Worm (Caenorhabditis elegans) whole organism, young adult: Measurements from ENCODE around the gene tftc-3.

ENCODE experiments used
- B0336.3 ChIP-seq: fragments of 200-800 bp; sonication (Bioruptor generic); IDR thresholded peaks from 2 replicates; pipeline ENCODE4 v1.3.6; 2022; ENCODE audit warnings: missing genetic modification characterization, missing compliant biosample characterization
- F10E7.11 ChIP-seq: sonication (generic microtip); optimal IDR thresholded peaks from 2 replicates; lab custom pipeline; 2017; ENCODE audit warnings: mild to moderate bottlenecking, missing genetic modification characterization, moderate library complexity, missing compliant biosample characterization
- F22D6.2 ChIP-seq: sonication (generic microtip); optimal IDR thresholded peaks from 2 replicates; lab custom pipeline; 2016; ENCODE audit warnings: mild to moderate bottlenecking, missing genetic modification characterization, missing compliant biosample characterization
- F39B2.1 ChIP-seq: fragments of 200-800 bp; sonication (Bioruptor generic); IDR thresholded peaks from 2 replicates; pipeline ENCODE4 v1.3.6; 2022; ENCODE audit warnings: missing genetic modification reagents, missing genetic modification characterization, missing compliant biosample characterization
- F52B5.7 ChIP-seq: sonication (generic microtip); optimal IDR thresholded peaks from 2 replicates; lab custom pipeline; 2016; ENCODE audit warnings: mild to moderate bottlenecking, missing genetic modification characterization, missing compliant biosample characterization
- Y95B8A.8 ChIP-seq: fragments of 200-800 bp; sonication (Bioruptor generic); IDR thresholded peaks from 2 replicates; pipeline ENCODE4 v1.3.6; 2022; ENCODE audit warnings: missing genetic modification reagents, missing genetic modification characterization, missing compliant biosample characterization
- ama-1 ChIP-seq, 3 experiments: fragments of 150-350 bp in 1 of 3; sonication (generic microtip) in 2 of 3; optimal IDR thresholded peaks; 2 replicates each; lab custom pipeline; 2014 to 2018; ENCODE audit warnings: missing biosample characterization in 2 of 3, missing genetic modification characterization in 2 of 3, missing genetic modification reagents in 2 of 3
- cebp-1 ChIP-seq, 2 experiments: fragments of 200-800 bp in 1 of 2; sonication (Bioruptor generic) in 1 of 2; sonication (generic microtip) in 1 of 2; IDR thresholded peaks in 1 of 2; optimal IDR thresholded peaks in 1 of 2; 2 replicates each; pipeline versions ENCODE4 v1.3.6 to Lab custom; 2017 to 2022; ENCODE audit warnings: missing compliant biosample characterization in 2 of 2, missing genetic modification characterization in 2 of 2, mild to moderate bottlenecking in 1 of 2, missing genetic modification reagents in 1 of 2, moderate library complexity in 1 of 2
- ceh-27 ChIP-seq: fragments of 200-800 bp; sonication (Bioruptor generic); optimal IDR thresholded peaks from 2 replicates; lab custom pipeline; 2018; ENCODE audit warnings: mild to moderate bottlenecking, missing genetic modification characterization, moderate library complexity, missing compliant biosample characterization
- ets-4 ChIP-seq: fragments of 200-800 bp; sonication (Bioruptor generic); optimal IDR thresholded peaks from 2 replicates; lab custom pipeline; 2018; ENCODE audit warnings: mild to moderate bottlenecking, missing genetic modification characterization, missing compliant biosample characterization
- hsf-1 ChIP-seq: fragments of 200-800 bp; sonication (Bioruptor generic); IDR thresholded peaks from 2 replicates; pipeline ENCODE4 v1.3.6; 2022; ENCODE audit warnings: missing genetic modification reagents, missing genetic modification characterization, missing compliant biosample characterization
- lin-54 ChIP-seq: fragments of 200-800 bp; sonication (Bioruptor generic); optimal IDR thresholded peaks from 2 replicates; lab custom pipeline; 2018; ENCODE audit warnings: mild to moderate bottlenecking, missing genetic modification characterization, missing compliant biosample characterization
- lir-1 ChIP-seq: fragments of 200-800 bp; sonication (Bioruptor generic); conservative IDR thresholded peaks from 2 replicates; pipeline ENCODE4 v1.3.6; 2022; ENCODE audit warnings: missing genetic modification reagents, missing genetic modification characterization, missing compliant biosample characterization
- lsy-27 ChIP-seq: sonication (generic microtip); optimal IDR thresholded peaks from 2 replicates; lab custom pipeline; 2017; ENCODE audit warnings: missing genetic modification characterization, mild to moderate bottlenecking, missing compliant biosample characterization, antibody characterized with exemption, missing genotype, borderline replicate concordance; ENCODE audit not compliant: insufficient read depth
- madf-10 ChIP-seq: sonication (generic microtip); optimal IDR thresholded peaks from 2 replicates; lab custom pipeline; 2016; ENCODE audit warnings: mild to moderate bottlenecking, missing genetic modification characterization, missing compliant biosample characterization
- nhr-80 ChIP-seq: sonication (generic microtip); optimal IDR thresholded peaks from 2 replicates; lab custom pipeline; 2016; ENCODE audit warnings: missing genetic modification characterization, missing compliant biosample characterization
- sdz-38 ChIP-seq: sonication (generic microtip); optimal IDR thresholded peaks from 2 replicates; lab custom pipeline; 2016; ENCODE audit warnings: missing genotype, missing genetic modification characterization, missing compliant biosample characterization
- zim-3 ChIP-seq: sonication (generic microtip); optimal IDR thresholded peaks from 2 replicates; lab custom pipeline; 2017; ENCODE audit warnings: mild to moderate bottlenecking, missing genetic modification characterization, moderate library complexity, missing compliant biosample characterization
- ztf-28 ChIP-seq: fragments of 200-800 bp; sonication (Bioruptor generic); IDR thresholded peaks from 2 replicates; pipeline ENCODE4 v1.3.6; 2022; ENCODE audit warnings: missing genetic modification reagents, missing genetic modification characterization, missing compliant biosample characterization
- ztf-3 ChIP-seq: fragments of 200-800 bp; sonication (Bioruptor generic); optimal IDR thresholded peaks from 2 replicates; lab custom pipeline; 2018; ENCODE audit warnings: mild to moderate bottlenecking, missing genetic modification characterization, missing compliant biosample characterization

tftc-3 gene

ce11 chrV:10160954-10161353, 49.2 kb downstream of the tftc-3 start, which contains the start of gene C51E3.10 (continued):
- TF ChIP-seq ama-1 (optimal IDR thresholded peaks at IDR 0.05; lab: Kevin White, UChicago) (no peak), ama-1 (GFP tag; optimal IDR thresholded peaks at IDR 0.05; lab: Kevin White, UChicago) (no peak), ztf-3 (GFP tag; lab: Kevin White, UChicago) (no peak), lin-54 (GFP tag; lab: Kevin White, UChicago) (no peak), ceh-27 (no peak)
- TF ChIP-seq, all 124 proteins: peak for 7

ce11 chrV:10159972-10160371, 50.2 kb downstream of the tftc-3 start:
- TF ChIP-seq nhr-80 (tag; lab: Kevin White, UChicago) (peak; percentile 56), lir-1 (GFP tag; lab: Robert Waterston, UW) (no peak)

- TF ChIP-seq B0336.3 (GFP tag; lab: Robert Waterston, UW) (no peak), F52B5.7 (tag; lab: Kevin White, UChicago) (no peak), madf-10 (tag; lab: Kevin White, UChicago) (no peak), F39B2.1 (GFP tag; lab: Robert Waterston, UW) (no peak), sdz-38 (tag; lab: Kevin White, UChicago) (no peak), ztf-28 (GFP tag; lab: Robert Waterston, UW) (no peak), F22D6.2 (tag; lab: Kevin White, UChicago) (no peak), cebp-1 (GFP tag; IDR thresholded peaks at IDR 0.05; lab: Robert Waterston, UW) (no peak), cebp-1 (tag; optimal IDR thresholded peaks at IDR 0.05; lab: Kevin White, UChicago) (no peak), Y95B8A.8 (GFP tag; lab: Robert Waterston, UW) (no peak), lsy-27 (tag; lab: Kevin White, UChicago) (no peak), ets-4 (no peak), F10E7.11 (tag; lab: Kevin White, UChicago) (no peak), ceh-27 (no peak), zim-3 (tag; lab: Kevin White, UChicago) (no peak), hsf-1 (GFP tag; lab: Robert Waterston, UW) (no peak)
- TF ChIP-seq, all 124 proteins: peak for 0
Observed at ce11 chrV:10158528-10158927, 51.6 kb downstream of the tftc-3 start, which contains the start of gene srsx-30. Gene srsx-30 (plus strand): TSS chrV:10158828.
